Worm (Caenorhabditis elegans): ENCODE data around the gene amt-2.

DNA sequence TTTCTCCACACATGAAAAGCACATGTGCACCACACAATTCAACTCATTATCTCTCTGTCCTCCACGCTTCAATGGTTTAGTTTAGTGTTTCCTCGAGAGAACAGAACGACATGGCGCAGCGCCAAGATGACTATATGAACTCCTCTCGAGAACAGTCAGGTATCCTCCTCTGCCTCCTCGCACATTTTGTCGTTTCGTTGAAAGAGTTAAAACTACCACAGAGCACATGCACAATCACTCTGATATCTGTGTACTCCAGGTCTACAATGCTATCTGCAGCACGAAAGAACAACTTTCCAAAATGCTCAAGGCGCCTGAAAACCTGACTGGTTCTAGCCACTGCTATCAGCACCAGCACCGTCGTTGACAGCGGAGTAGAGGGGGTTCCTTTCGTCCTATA is 15.4 kb upstream of the amt-2 start:
- TF ChIP-seq daf-8 (GFP tag; IDR thresholded peaks at IDR 0.05) (no peak), egl-27 (tag; optimal IDR thresholded peaks at IDR 0.05) (no peak), mxl-2 (GFP tag; conservative IDR thresholded peaks at IDR 0.05) (peak; percentile 93), ZK546.5 (tag; optimal IDR thresholded peaks at IDR 0.05) (no peak), ztf-11 (tag; optimal IDR thresholded peaks at IDR 0.05) (no peak)

All from whole organism, L4 larva.